Worm (Caenorhabditis elegans) whole organism, young adult: Measurements from ENCODE around the gene nspa-2.

Experiments used
- B0019.2 ChIP-seq: fragments of 200-800 bp; sonication (Bioruptor generic); conservative IDR thresholded peaks from 2 replicates; pipeline ENCODE4 v1.3.6; 2022; ENCODE audit warnings: missing genetic modification reagents, missing genetic modification characterization, missing compliant biosample characterization
- D2030.7 ChIP-seq: fragments of 200-800 bp; sonication (Bioruptor generic); IDR thresholded peaks from 2 replicates; pipeline ENCODE4 v1.3.6; 2022; ENCODE audit warnings: missing genetic modification reagents, missing genetic modification characterization, missing compliant biosample characterization
- F10E7.11 ChIP-seq: sonication (generic microtip); optimal IDR thresholded peaks from 2 replicates; lab custom pipeline; 2017; ENCODE audit warnings: mild to moderate bottlenecking, missing genetic modification characterization, moderate library complexity, missing compliant biosample characterization
- F33H1.4 ChIP-seq: fragments of 200-800 bp; sonication (Bioruptor generic); IDR thresholded peaks from 2 replicates; pipeline ENCODE4 v1.3.6; 2022; ENCODE audit warnings: missing genetic modification reagents, missing genetic modification characterization, missing compliant biosample characterization
- F57C9.4 ChIP-seq: sonication (generic microtip); optimal IDR thresholded peaks from 2 replicates; lab custom pipeline; 2017; ENCODE audit warnings: mild to moderate bottlenecking, missing genetic modification characterization, missing compliant biosample characterization
- Y53F4B.3 ChIP-seq: fragments of 200-800 bp; sonication (Bioruptor generic); IDR thresholded peaks from 2 replicates; pipeline ENCODE4 v1.3.6; 2022; ENCODE audit warnings: missing genetic modification reagents, missing genetic modification characterization, missing compliant biosample characterization
- Y53G8AR.9 ChIP-seq: fragments of 200-800 bp; sonication (Bioruptor generic); conservative IDR thresholded peaks from 2 replicates; pipeline ENCODE4 v1.3.6; 2022; ENCODE audit warnings: missing genetic modification reagents, missing genetic modification characterization, missing compliant biosample characterization
- Y79H2A.3 ChIP-seq: fragments of 200-800 bp; sonication (Bioruptor generic); conservative IDR thresholded peaks from 2 replicates; pipeline ENCODE4 v1.3.6; 2022; ENCODE audit warnings: missing genetic modification reagents, missing genetic modification characterization, missing compliant biosample characterization
- ZK185.1 ChIP-seq: sonication (generic microtip); optimal IDR thresholded peaks from 2 replicates; lab custom pipeline; 2016; ENCODE audit warnings: mild to moderate bottlenecking, missing genetic modification characterization, missing compliant biosample characterization; ENCODE audit not compliant: poor library complexity, severe bottlenecking
- akir-1 ChIP-seq: fragments of 200-800 bp; sonication (Bioruptor generic); optimal IDR thresholded peaks from 2 replicates; lab custom pipeline; 2018; ENCODE audit warnings: mild to moderate bottlenecking, missing genetic modification characterization, moderate library complexity, missing compliant biosample characterization
- ama-1 ChIP-seq, 3 experiments: fragments of 150-350 bp in 1 of 3; sonication (generic microtip) in 2 of 3; optimal IDR thresholded peaks; 2 replicates each; lab custom pipeline; 2014 to 2018; ENCODE audit warnings: missing biosample characterization in 2 of 3, missing genetic modification characterization in 2 of 3, missing genetic modification reagents in 2 of 3
- atf-7 ChIP-seq: sonication (generic microtip); optimal IDR thresholded peaks from 2 replicates; lab custom pipeline; 2017; ENCODE audit warnings: mild to moderate bottlenecking, missing genetic modification characterization, missing compliant biosample characterization
- attf-3 ChIP-seq: fragments of 200-800 bp; sonication (Bioruptor generic); conservative IDR thresholded peaks from 2 replicates; pipeline ENCODE4 v1.3.6; 2022; ENCODE audit warnings: missing genetic modification reagents, missing genetic modification characterization, missing compliant biosample characterization
- attf-5 ChIP-seq: fragments of 200-800 bp; sonication (Bioruptor generic); optimal IDR thresholded peaks from 2 replicates; lab custom pipeline; 2018; ENCODE audit warnings: mild to moderate bottlenecking, missing genetic modification characterization, missing compliant biosample characterization
- cebp-2 ChIP-seq: fragments of 200-800 bp; sonication (Bioruptor generic); IDR thresholded peaks from 2 replicates; pipeline ENCODE4 v1.3.6; 2022; ENCODE audit warnings: missing genetic modification characterization, missing compliant biosample characterization
- ceh-100 ChIP-seq: fragments of 200-800 bp; sonication (Bioruptor generic); IDR thresholded peaks from 2 replicates; pipeline ENCODE4 v1.3.6; 2022; ENCODE audit warnings: missing genetic modification reagents, missing genetic modification characterization, missing compliant biosample characterization
- ceh-40 ChIP-seq: fragments of 200-800 bp; sonication (Bioruptor generic); IDR thresholded peaks from 2 replicates; pipeline ENCODE4 v1.3.6; 2022; ENCODE audit warnings: missing genetic modification characterization, missing compliant biosample characterization
- ceh-79 ChIP-seq: sonication (generic microtip); optimal IDR thresholded peaks from 2 replicates; lab custom pipeline; 2017; ENCODE audit warnings: mild to moderate bottlenecking, missing genetic modification characterization, missing compliant biosample characterization
- ekl-4 ChIP-seq: fragments of 200-800 bp; sonication (Bioruptor generic); IDR thresholded peaks from 2 replicates; pipeline ENCODE4 v1.3.6; 2022; ENCODE audit warnings: missing genetic modification reagents, missing genetic modification characterization, missing compliant biosample characterization
- ets-4 ChIP-seq: fragments of 200-800 bp; sonication (Bioruptor generic); optimal IDR thresholded peaks from 2 replicates; lab custom pipeline; 2018; ENCODE audit warnings: mild to moderate bottlenecking, missing genetic modification characterization, missing compliant biosample characterization
- hmg-1.2 ChIP-seq: fragments of 200-800 bp; sonication (Bioruptor generic); IDR thresholded peaks from 2 replicates; pipeline ENCODE4 v1.3.6; 2022; ENCODE audit warnings: missing genetic modification reagents, missing genetic modification characterization, missing compliant biosample characterization
- lag-1 ChIP-seq: fragments of 200-800 bp; sonication (Bioruptor generic); IDR thresholded peaks from 2 replicates; pipeline ENCODE4 v1.3.6; 2022; ENCODE audit warnings: missing genetic modification reagents, missing genetic modification characterization, missing compliant biosample characterization
- let-526 ChIP-seq: fragments of 200-800 bp; sonication (Bioruptor generic); IDR thresholded peaks from 2 replicates; pipeline ENCODE4 v1.3.6; 2022; ENCODE audit warnings: missing genetic modification reagents, missing genetic modification characterization, missing compliant biosample characterization
- lir-1 ChIP-seq: fragments of 200-800 bp; sonication (Bioruptor generic); conservative IDR thresholded peaks from 2 replicates; pipeline ENCODE4 v1.3.6; 2022; ENCODE audit warnings: missing genetic modification reagents, missing genetic modification characterization, missing compliant biosample characterization
- lsl-1 ChIP-seq: fragments of 200-800 bp; sonication (Bioruptor generic); optimal IDR thresholded peaks from 2 replicates; lab custom pipeline; 2018; ENCODE audit warnings: mild to moderate bottlenecking, missing genetic modification characterization, moderate library complexity, missing compliant biosample characterization
- madf-3 ChIP-seq: fragments of 200-800 bp; sonication (Bioruptor generic); IDR thresholded peaks from 2 replicates; pipeline ENCODE4 v1.3.6; 2022; ENCODE audit warnings: missing genetic modification reagents, missing genetic modification characterization, missing compliant biosample characterization
- madf-6 ChIP-seq: fragments of 200-800 bp; sonication (Bioruptor generic); IDR thresholded peaks from 2 replicates; pipeline ENCODE4 v1.3.6; 2022; ENCODE audit warnings: missing genetic modification reagents, missing genetic modification characterization, missing compliant biosample characterization
- mcd-1 ChIP-seq: fragments of 200-800 bp; sonication (Bioruptor generic); IDR thresholded peaks from 2 replicates; pipeline ENCODE4 v1.3.6; 2022; ENCODE audit warnings: missing genetic modification reagents, missing genetic modification characterization, missing compliant biosample characterization
- mes-4 ChIP-seq: sonication (generic microtip); optimal IDR thresholded peaks from 2 replicates; lab custom pipeline; 2016; ENCODE audit warnings: missing genotype, missing genetic modification characterization, missing compliant biosample characterization
- nfya-1 ChIP-seq: sonication (generic microtip); optimal IDR thresholded peaks from 2 replicates; lab custom pipeline; 2017; ENCODE audit warnings: antibody characterized with exemption, missing compliant biosample characterization, missing genetic modification characterization, borderline replicate concordance; ENCODE audit not compliant: insufficient read depth
- nfya-2 ChIP-seq: fragments of 200-800 bp; sonication (Bioruptor generic); IDR thresholded peaks from 2 replicates; pipeline ENCODE4 v1.3.6; 2022; ENCODE audit warnings: missing genetic modification reagents, missing genetic modification characterization, missing compliant biosample characterization
- nhr-120 ChIP-seq: fragments of 200-800 bp; sonication (Bioruptor generic); IDR thresholded peaks from 2 replicates; pipeline ENCODE4 v1.3.6; 2022; ENCODE audit warnings: missing genetic modification characterization, missing compliant biosample characterization
- nhr-80 ChIP-seq: sonication (generic microtip); optimal IDR thresholded peaks from 2 replicates; lab custom pipeline; 2016; ENCODE audit warnings: missing genetic modification characterization, missing compliant biosample characterization
- pbrm-1 ChIP-seq: fragments of 200-800 bp; sonication (Bioruptor generic); IDR thresholded peaks from 2 replicates; pipeline ENCODE4 v1.3.6; 2022; ENCODE audit warnings: missing genetic modification reagents, missing genetic modification characterization, missing compliant biosample characterization
- pha-4 ChIP-seq: fragments of 150-350 bp; sonication (generic microtip); optimal IDR thresholded peaks from 2 replicates; lab custom pipeline; 2014; ENCODE audit warnings: missing biosample characterization, missing genetic modification reagents, missing genetic modification characterization
- rcor-1 ChIP-seq: fragments of 200-800 bp; sonication (Bioruptor generic); IDR thresholded peaks from 2 replicates; pipeline ENCODE4 v1.3.6; 2022; ENCODE audit warnings: missing genetic modification reagents, missing genetic modification characterization, missing compliant biosample characterization
- rec-8 ChIP-seq, 2 experiments: sonication (generic microtip); optimal IDR thresholded peaks; 2 replicates each; lab custom pipeline; 2016; ENCODE audit warnings: mild to moderate bottlenecking in 2 of 2, missing genetic modification characterization in 2 of 2, missing genetic modification reagents in 2 of 2, missing genotype in 2 of 2, missing biosample characterization in 1 of 2, missing compliant biosample characterization in 1 of 2, moderate library complexity in 1 of 2
- repo-1 ChIP-seq: sonication (generic microtip); optimal IDR thresholded peaks from 2 replicates; lab custom pipeline; 2017; ENCODE audit warnings: mild to moderate bottlenecking, missing genetic modification characterization, missing compliant biosample characterization
- snpc-1.3 ChIP-seq: sonication (generic microtip); optimal IDR thresholded peaks from 2 replicates; lab custom pipeline; 2017; ENCODE audit warnings: missing genetic modification characterization, mild to moderate bottlenecking, missing compliant biosample characterization, antibody characterized with exemption, moderate library complexity, missing genotype, missing genetic modification reagents; ENCODE audit not compliant: insufficient read depth
- snpc-4 ChIP-seq, 5 experiments: fragments of 150-350 bp in 1 of 5; sonication (generic microtip) in 4 of 5; optimal IDR thresholded peaks; 2 replicates each; lab custom pipeline; 2014 to 2018; ENCODE audit warnings: missing genetic modification characterization in 5 of 5, missing biosample characterization in 3 of 5, antibody characterized with exemption in 2 of 5, mild to moderate bottlenecking in 2 of 5, missing compliant biosample characterization in 2 of 5, missing genotype in 2 of 5, moderate library complexity in 2 of 5, missing genetic modification reagents in 1 of 5
- tbx-9 ChIP-seq: sonication (generic microtip); optimal IDR thresholded peaks from 2 replicates; lab custom pipeline; 2016; ENCODE audit warnings: borderline replicate concordance, missing genetic modification characterization, inconsistent platforms, missing compliant biosample characterization
- xnd-1 ChIP-seq: sonication (generic microtip); optimal IDR thresholded peaks from 2 replicates; lab custom pipeline; 2016; ENCODE audit warnings: missing genotype, missing genetic modification reagents, missing genetic modification characterization, missing compliant biosample characterization
- zfh-2 ChIP-seq: fragments of 200-800 bp; sonication (Bioruptor generic); conservative IDR thresholded peaks from 2 replicates; pipeline ENCODE4 v1.3.6; 2022; ENCODE audit warnings: missing genetic modification reagents, missing genetic modification characterization, missing compliant biosample characterization
- zim-3 ChIP-seq: sonication (generic microtip); optimal IDR thresholded peaks from 2 replicates; lab custom pipeline; 2017; ENCODE audit warnings: mild to moderate bottlenecking, missing genetic modification characterization, moderate library complexity, missing compliant biosample characterization
- ztf-22 ChIP-seq: fragments of 200-800 bp; sonication (Bioruptor generic); optimal IDR thresholded peaks from 2 replicates; lab custom pipeline; 2018; ENCODE audit warnings: mild to moderate bottlenecking, missing genetic modification characterization, moderate library complexity, missing compliant biosample characterization

nspa-2 gene

DNA sequence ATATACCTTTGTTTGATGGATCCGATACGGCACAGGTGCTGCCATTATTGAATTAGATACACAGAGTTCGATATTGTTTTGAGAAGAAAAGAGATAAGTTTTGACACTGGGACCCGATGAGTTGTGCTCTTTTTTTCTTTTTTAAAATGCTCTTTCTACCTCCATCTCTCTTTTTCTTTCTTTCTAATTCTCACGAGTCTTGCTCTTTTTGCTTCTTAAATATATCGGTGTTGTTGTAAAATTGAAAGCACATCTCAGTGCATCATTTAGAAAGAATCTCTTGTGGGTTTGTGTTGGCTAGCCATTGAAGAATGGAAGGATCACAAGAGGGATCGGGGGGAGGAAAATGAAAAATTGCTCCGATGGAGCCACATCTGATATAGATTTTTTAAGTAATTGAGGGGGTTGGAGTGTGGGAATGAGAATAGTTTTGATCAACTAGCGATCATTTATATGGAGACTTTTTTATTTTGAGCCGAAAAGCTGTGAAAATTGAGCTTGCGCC, 18.5 kb downstream of the nspa-2 start, which contains the start of gene H12D21.9:
TSS of gene H12D21.9 (minus strand) at position 148 of the 505 bp plus-strand sequence.
- TF ChIP-seq tbx-9 (tag; lab: Kevin White, UChicago) (no peak), F10E7.11 (tag; lab: Kevin White, UChicago) (no peak), madf-6 (GFP tag; lab: Robert Waterston, UW) (no peak), F57C9.4 (tag; lab: Kevin White, UChicago) (no peak), rec-8 (tag; optimal IDR thresholded peaks at IDR 0.05; lab: Kevin White, UChicago) (no peak), attf-3 (GFP tag; lab: Robert Waterston, UW) (no peak), pbrm-1 (no peak), lir-1 (GFP tag; lab: Robert Waterston, UW) (no peak), mes-4 (tag; lab: Kevin White, UChicago) (no peak), attf-5 (GFP tag; lab: Kevin White, UChicago) (no peak), B0019.2 (GFP tag; lab: Robert Waterston, UW) (no peak), Y53F4B.3 (GFP tag; lab: Robert Waterston, UW) (no peak), ztf-22 (GFP tag; lab: Kevin White, UChicago) (no peak), nhr-120 (GFP tag; lab: Robert Waterston, UW) (no peak), let-526 (GFP tag; lab: Robert Waterston, UW) (no peak)

DNA sequence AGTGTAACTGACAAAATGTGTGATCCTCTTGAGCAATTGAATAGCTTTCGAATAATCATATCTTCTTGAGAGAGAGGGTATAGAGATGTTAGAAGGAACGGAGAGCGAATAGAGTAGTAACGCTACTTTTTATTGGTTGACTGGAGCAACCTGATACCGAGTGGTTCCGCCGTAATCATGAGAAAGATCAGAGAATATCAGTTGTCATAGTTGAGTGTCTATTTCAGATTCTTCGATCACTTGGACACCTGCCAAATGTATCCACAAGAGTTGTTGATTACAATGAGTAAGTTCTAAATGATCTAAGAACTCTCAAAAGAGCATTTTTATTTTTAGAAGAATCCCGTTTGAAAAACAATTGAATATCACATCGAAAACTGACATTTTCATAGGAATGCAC, 19.9 kb downstream of the nspa-2 start:
- TF ChIP-seq rcor-1 (no peak), akir-1 (GFP tag; lab: Kevin White, UChicago) (no peak), zfh-2 (GFP tag; lab: Robert Waterston, UW) (no peak), let-526 (GFP tag; lab: Robert Waterston, UW) (no peak), ceh-100 (GFP tag; lab: Robert Waterston, UW) (no peak), Y53G8AR.9 (no peak), nfya-1 (no peak), mes-4 (tag; lab: Kevin White, UChicago) (no peak), repo-1 (no peak), ZK185.1 (tag; lab: Kevin White, UChicago) (no peak), F33H1.4 (no peak), lag-1 (GFP tag; lab: Robert Waterston, UW) (no peak), Y79H2A.3 (GFP tag; lab: Robert Waterston, UW) (no peak), snpc-4 (GFP tag; optimal IDR thresholded peaks at IDR 0.05; lab: Kevin White, UChicago) (no peak), snpc-4 (tag; optimal IDR thresholded peaks at IDR 0.05; lab: Kevin White, UChicago) (no peak), cebp-2 (no peak), nfya-2 (GFP tag; lab: Robert Waterston, UW) (no peak)

DNA sequence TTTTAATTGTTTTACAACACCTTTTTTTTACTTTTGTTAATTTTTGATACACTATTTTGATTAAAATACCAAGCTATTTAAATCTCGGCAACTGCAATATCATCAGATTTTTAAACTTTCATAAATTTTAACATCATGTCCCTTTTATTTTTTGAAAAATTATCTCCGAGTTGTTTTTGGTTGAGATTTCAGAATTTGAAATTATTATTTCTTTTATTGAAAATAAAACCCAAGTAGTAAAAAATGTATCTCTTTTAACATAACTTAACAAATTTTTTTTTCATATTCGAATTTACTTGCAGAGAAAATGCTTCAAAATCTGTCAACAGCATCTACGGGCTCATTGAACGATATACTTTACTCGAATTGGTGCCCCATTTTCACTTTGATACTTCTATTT, 24.7 kb downstream of the nspa-2 start, which contains the start of gene H12D21.11:
TSS of gene H12D21.11 (plus strand) at position 301 of the 400 bp plus-strand sequence.
- TF ChIP-seq nhr-80 (tag; lab: Kevin White, UChicago) (no peak), ceh-40 (GFP tag; lab: Robert Waterston, UW) (no peak), lsl-1 (GFP tag; lab: Kevin White, UChicago) (no peak), ekl-4 (no peak), atf-7 (tag; lab: Kevin White, UChicago) (no peak), ceh-79 (tag; lab: Kevin White, UChicago) (no peak), ets-4 (GFP tag; lab: Kevin White, UChicago) (no peak), D2030.7 (no peak), madf-3 (GFP tag; lab: Robert Waterston, UW) (no peak), zim-3 (tag; lab: Kevin White, UChicago) (no peak), snpc-1.3 (tag; lab: Kevin White, UChicago) (no peak), mcd-1 (GFP tag; lab: Robert Waterston, UW) (no peak), rcor-1 (no peak), hmg-1.2 (GFP tag; lab: Robert Waterston, UW) (no peak), ama-1 (optimal IDR thresholded peaks at IDR 0.05; lab: Kevin White, UChicago) (no peak), ama-1 (GFP tag; optimal IDR thresholded peaks at IDR 0.05; lab: Kevin White, UChicago) (no peak), Y53F4B.3 (GFP tag; lab: Robert Waterston, UW) (no peak), pha-4 (no peak), xnd-1 (tag; lab: Kevin White, UChicago) (no peak)
- TF ChIP-seq, all 124 proteins: peak for 0
